Fruit fly (Drosophila melanogaster): Measurements from ENCODE around the gene RASSF8.

The RASSF8 gene

DNA sequence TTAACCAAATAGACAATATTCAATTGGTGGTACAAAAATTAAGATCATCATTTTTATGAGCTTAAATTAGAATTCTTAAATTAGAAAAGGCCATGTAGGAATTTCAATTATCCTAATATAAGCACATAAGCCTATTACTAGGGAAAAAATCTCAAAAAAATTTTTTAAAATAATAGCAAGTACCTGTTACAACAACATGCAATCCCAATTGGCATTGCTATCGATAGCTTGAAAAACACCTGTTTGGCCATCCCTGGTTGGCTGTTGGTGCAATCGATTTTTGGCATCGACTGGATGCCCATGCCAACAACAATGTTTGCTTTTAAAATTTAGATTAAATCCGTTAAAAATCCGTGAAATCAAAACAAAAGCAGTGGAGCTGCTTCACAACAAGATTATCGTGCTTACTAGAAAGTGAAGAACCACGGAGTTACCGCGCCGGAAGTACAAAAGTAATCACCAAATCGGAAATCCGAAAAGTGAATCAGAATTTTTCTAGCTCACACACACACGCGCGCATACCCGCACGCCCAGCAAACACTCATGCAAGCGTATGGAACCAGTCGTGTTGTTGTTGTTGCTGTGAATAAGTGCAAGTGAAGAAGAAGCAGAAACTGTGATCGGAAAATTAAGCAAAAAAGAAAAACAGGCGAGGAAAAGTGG is at the start of gene RASSF8:
Gene RASSF8, plus strand, starts transcription at position 265 of the 663 bp plus-strand sequence.
- TF ChIP-seq Myc (optimal IDR thresholded peaks at IDR 0.05) (no peak), Sin3A (optimal IDR thresholded peaks at IDR 0.05) (no peak), ttk (optimal IDR thresholded peaks at IDR 0.05) (no peak), h (optimal IDR thresholded peaks at IDR 0.05) (no peak), psq (optimal IDR thresholded peaks at IDR 0.05) (no peak), insv (optimal IDR thresholded peaks at IDR 0.05) (no peak)

DNA sequence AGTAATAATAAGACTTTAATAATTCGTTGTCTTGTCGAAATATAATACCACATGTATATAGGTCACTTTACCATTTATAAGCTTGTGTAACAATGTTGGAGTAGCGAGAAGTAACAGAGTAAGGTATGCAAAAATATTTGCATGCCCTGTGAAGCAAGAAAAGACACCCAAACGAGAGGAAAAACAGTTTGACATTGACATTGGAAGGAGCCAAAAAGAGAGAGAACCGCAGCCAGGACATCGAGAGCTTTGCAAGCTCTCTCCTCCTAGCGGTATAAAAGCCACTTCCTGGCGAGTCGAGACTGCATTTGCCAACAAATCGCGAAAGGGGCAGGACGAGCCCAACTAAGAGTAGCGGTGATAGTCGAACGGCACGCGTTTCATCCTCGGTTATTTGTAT is 48.2 kb upstream of the RASSF8 start, which contains the start of gene CG5079:
Gene CG5079, plus strand, starts transcription at position 301 of the 400 bp plus-strand sequence.
- TF ChIP-seq insv (optimal IDR thresholded peaks at IDR 0.05) (no peak), psq (optimal IDR thresholded peaks at IDR 0.05) (no peak), Sin3A (optimal IDR thresholded peaks at IDR 0.05) (no peak), h (optimal IDR thresholded peaks at IDR 0.05) (no peak)

- TF ChIP-seq insv (optimal IDR thresholded peaks at IDR 0.05) (no peak), ttk (optimal IDR thresholded peaks at IDR 0.05) (no peak), Myc (optimal IDR thresholded peaks at IDR 0.05) (no peak)
These were observed 43.5 kb upstream of the RASSF8 start, which contains the start of gene CG5071 for dm6 chr3R:25618114-25618513. Gene CG5071, plus strand, starts transcription at chr3R:25618414.

- TF ChIP-seq psq (optimal IDR thresholded peaks at IDR 0.05) = no peak
- no peak for TF ChIP-seq ttk (optimal IDR thresholded peaks at IDR 0.05)
- TF ChIP-seq insv (optimal IDR thresholded peaks at IDR 0.05) = no peak
- TF ChIP-seq h (optimal IDR thresholded peaks at IDR 0.05) = no peak
- TF ChIP-seq Myc (optimal IDR thresholded peaks at IDR 0.05) = no peak
- no peak for TF ChIP-seq Sin3A (optimal IDR thresholded peaks at IDR 0.05)
These were observed 37.5 kb upstream of the RASSF8 start, which contains the start of gene Npl4 for dm6 chr3R:25623800-25624791. Gene Npl4, minus strand, starts transcription at chr3R:25624662.

DNA sequence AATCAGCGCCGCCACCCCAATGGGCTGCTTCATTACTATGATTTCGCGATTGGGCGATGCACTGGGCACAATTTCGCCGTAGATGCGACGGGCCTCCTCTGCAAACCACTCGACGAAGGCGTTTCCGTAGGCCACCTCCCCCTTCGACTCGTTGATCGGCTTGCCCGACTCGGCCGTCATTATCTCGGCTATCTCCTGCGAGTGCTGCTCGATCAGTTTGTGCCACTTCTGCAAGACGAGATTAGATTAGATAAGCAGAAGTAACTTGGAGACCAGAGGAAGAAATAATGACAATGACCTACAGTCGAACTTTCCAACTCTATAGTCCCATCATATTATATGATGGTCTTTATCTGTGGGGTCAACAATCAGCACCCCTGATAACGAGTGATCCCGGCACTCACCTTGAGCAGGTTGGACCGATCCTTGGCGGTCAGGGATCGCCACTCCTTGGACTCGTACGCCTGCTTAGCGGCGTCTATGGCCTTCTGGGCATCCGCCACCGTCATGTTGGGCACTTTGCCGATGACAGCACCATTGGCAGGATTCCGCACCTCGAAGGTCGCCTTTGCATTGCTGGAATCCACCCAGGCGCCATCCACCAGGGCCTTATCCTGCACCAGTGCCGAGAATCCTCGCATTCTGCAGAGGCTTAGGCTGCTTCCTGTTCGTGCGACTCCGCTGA is 35.5 kb upstream of the RASSF8 start:
- TF ChIP-seq psq (optimal IDR thresholded peaks at IDR 0.05) (no peak), Myc (optimal IDR thresholded peaks at IDR 0.05) (no peak), h (optimal IDR thresholded peaks at IDR 0.05) (no peak), Sin3A (optimal IDR thresholded peaks at IDR 0.05) (no peak), insv (optimal IDR thresholded peaks at IDR 0.05) (no peak), ttk (optimal IDR thresholded peaks at IDR 0.05) (no peak)

DNA sequence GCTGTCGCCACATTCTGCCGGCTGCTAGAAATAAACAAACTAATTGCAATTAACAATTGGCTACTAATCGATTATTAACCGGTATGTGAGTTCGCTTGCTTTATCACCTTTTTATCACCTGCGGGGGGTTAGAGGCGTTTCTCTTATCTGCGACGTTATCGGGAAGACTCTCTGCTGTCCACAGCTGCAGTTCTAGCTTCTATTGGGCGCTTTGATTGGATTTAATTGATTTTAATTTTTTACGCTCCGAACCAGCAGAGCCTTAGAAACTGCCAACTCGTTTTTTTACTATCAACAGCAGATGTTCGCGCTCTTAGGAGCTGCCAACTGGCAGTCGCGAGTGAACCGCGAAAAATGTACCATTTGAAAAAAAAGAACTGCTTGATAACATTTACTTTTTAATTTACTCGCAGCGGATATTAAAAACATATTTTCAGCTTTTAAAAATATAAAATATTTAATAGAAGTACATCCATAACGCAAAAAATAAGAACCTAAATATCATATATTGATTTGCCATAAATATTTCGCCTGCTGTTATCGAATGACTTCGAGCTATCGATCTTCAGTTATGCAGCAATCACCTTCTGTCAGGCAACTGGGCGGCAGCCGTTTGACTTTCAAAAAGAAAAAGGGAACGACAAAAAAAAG is 34.8 kb upstream of the RASSF8 start, which contains the start of gene Ssadh:
Gene Ssadh, minus strand, starts transcription at position 300 of the 651 bp plus-strand sequence.
- TF ChIP-seq Sin3A (optimal IDR thresholded peaks at IDR 0.05) = no peak
- no peak for TF ChIP-seq insv (optimal IDR thresholded peaks at IDR 0.05)
- TF ChIP-seq psq (optimal IDR thresholded peaks at IDR 0.05) = no peak
- TF ChIP-seq h (optimal IDR thresholded peaks at IDR 0.05) = no peak
- TF ChIP-seq Myc (optimal IDR thresholded peaks at IDR 0.05) = no peak
- TF ChIP-seq ttk (optimal IDR thresholded peaks at IDR 0.05) = no peak

DNA sequence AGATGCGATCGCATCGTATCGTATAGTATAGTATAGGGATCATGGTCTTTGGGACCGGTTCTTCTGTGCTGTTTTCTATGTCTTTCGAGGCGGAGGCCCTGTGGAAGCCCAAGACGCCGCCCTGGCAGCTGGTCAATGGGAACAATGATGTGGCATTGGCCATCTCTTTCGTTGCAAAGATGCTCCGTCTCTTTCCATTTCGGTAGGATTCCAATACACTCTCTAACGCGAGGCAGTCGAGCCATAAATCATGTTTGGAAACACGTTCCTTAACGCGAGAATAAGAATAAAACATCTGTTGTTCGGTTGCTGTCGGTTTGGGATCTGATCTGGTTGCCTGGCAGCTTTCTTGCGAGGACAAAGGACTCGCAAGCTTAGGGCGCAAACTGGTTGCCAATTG is 32.9 kb upstream of the RASSF8 start:
- no peak for TF ChIP-seq h (optimal IDR thresholded peaks at IDR 0.05)
- TF ChIP-seq insv (optimal IDR thresholded peaks at IDR 0.05) = no peak
- no peak for TF ChIP-seq Sin3A (optimal IDR thresholded peaks at IDR 0.05)
- no peak for TF ChIP-seq psq (optimal IDR thresholded peaks at IDR 0.05)
- no peak for TF ChIP-seq Myc (optimal IDR thresholded peaks at IDR 0.05)
- no peak for TF ChIP-seq ttk (optimal IDR thresholded peaks at IDR 0.05)

dm6 chr3R:25630541-25630940 is 31.1 kb upstream of the RASSF8 start:
- TF ChIP-seq Myc (optimal IDR thresholded peaks at IDR 0.05) = no peak
- TF ChIP-seq h (optimal IDR thresholded peaks at IDR 0.05) = no peak
- TF ChIP-seq ttk (optimal IDR thresholded peaks at IDR 0.05) = no peak

DNA sequence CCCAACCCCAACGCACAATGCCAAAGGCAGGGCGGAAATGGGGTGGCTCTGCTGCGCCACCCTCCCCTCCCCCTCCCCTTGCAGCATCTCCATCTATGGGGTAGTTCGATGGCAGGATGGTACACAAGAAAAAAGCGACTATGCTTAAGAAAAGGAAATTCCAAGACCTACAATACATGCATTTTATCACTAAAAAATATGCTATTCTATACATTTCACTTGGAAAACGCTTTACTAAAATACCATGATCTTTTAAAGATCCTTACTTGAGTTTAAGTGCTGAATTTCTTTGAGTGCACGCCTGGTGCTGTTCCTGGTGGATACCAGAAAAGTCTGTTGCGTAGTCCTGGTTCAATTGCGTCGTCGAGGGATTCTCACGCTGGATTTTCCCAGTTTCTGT is 30.5 kb upstream of the RASSF8 start:
- no peak for TF ChIP-seq Sin3A (optimal IDR thresholded peaks at IDR 0.05)

- no peak for TF ChIP-seq psq (optimal IDR thresholded peaks at IDR 0.05)
- no peak for TF ChIP-seq insv (optimal IDR thresholded peaks at IDR 0.05)
- no peak for TF ChIP-seq Myc (optimal IDR thresholded peaks at IDR 0.05)
- no peak for TF ChIP-seq h (optimal IDR thresholded peaks at IDR 0.05)
- TF ChIP-seq Sin3A (optimal IDR thresholded peaks at IDR 0.05) = no peak
- TF ChIP-seq ttk (optimal IDR thresholded peaks at IDR 0.05) = no peak
These were observed 27.6 kb upstream of the RASSF8 start for dm6 chr3R:25633865-25634460.

Measured in Kc167 (cell line).